Fruit fly (Drosophila melanogaster) whole organism, embryonic: Measurements from ENCODE around the gene CG11342.

ENCODE experiments used
- CG10366 ChIP-seq: fragments of 200-800 bp; sonication (Bioruptor generic); IDR thresholded peaks from 2 replicates; pipeline ENCODE4 v1.3.6; 2022; ENCODE audit warnings: missing biosample characterization, missing genetic modification characterization
- CG10543 ChIP-seq: fragments of 200-800 bp; sonication (Bioruptor generic); optimal IDR thresholded peaks from 3 replicates; lab custom pipeline; 2017; ENCODE audit warnings: missing biosample characterization, mild to moderate bottlenecking, missing genetic modification characterization, moderate library complexity
- CG12769 ChIP-seq: fragments of 200-800 bp; sonication (Bioruptor generic); optimal IDR thresholded peaks from 2 replicates; lab custom pipeline; 2019; ENCODE audit warnings: missing biosample characterization, mild to moderate bottlenecking, missing genetic modification characterization, moderate library complexity
- CG13775 ChIP-seq: fragments of 200-800 bp; sonication (Bioruptor generic); optimal IDR thresholded peaks from 3 replicates; lab custom pipeline; 2017; ENCODE audit warnings: missing biosample characterization, mild to moderate bottlenecking, missing genetic modification characterization
- CG16863 ChIP-seq: fragments of 200-800 bp; sonication (Bioruptor generic); optimal IDR thresholded peaks from 3 replicates; lab custom pipeline; 2016; ENCODE audit warnings: missing biosample characterization, missing genetic modification characterization
- CG17328 ChIP-seq: fragments of 200-800 bp; sonication (Bioruptor generic); IDR thresholded peaks from 2 replicates; pipeline ENCODE4 v1.3.6; 2022; ENCODE audit warnings: missing biosample characterization, missing genetic modification characterization
- CG17612 ChIP-seq: fragments of 200-800 bp; sonication (Bioruptor generic); IDR thresholded peaks from 2 replicates; pipeline ENCODE4 v1.3.6; 2022; ENCODE audit warnings: missing biosample characterization, missing genetic modification characterization
- CG18262 ChIP-seq: fragments of 200-800 bp; optimal IDR thresholded peaks from 3 replicates; lab custom pipeline; 2019; ENCODE audit warnings: missing biosample characterization, mild to moderate bottlenecking, missing genetic modification characterization, moderate library complexity
- CG2120 ChIP-seq: fragments of 200-800 bp; sonication (Bioruptor generic); optimal IDR thresholded peaks from 3 replicates; lab custom pipeline; 2016; ENCODE audit warnings: missing biosample characterization, missing genetic modification characterization
- CG4282 ChIP-seq: fragments of 200-800 bp; sonication (Bioruptor generic); optimal IDR thresholded peaks from 2 replicates; lab custom pipeline; 2016; ENCODE audit warnings: missing biosample characterization, missing genetic modification characterization
- CG6791 ChIP-seq: fragments of 200-800 bp; sonication (Bioruptor generic); IDR thresholded peaks from 3 replicates; pipeline ENCODE4 v1.3.6; 2022; ENCODE audit warnings: missing biosample characterization, missing genetic modification characterization; ENCODE audit not compliant: partially characterized antibody
- CG7372 ChIP-seq: fragments of 200-800 bp; sonication (Bioruptor generic); IDR thresholded peaks from 2 replicates; pipeline ENCODE4 v1.3.6; 2022; ENCODE audit warnings: missing biosample characterization, missing genetic modification characterization
- CG8290 ChIP-seq, 3 experiments: fragments of 200-800 bp; sonication (Bioruptor generic); optimal IDR thresholded peaks; 2 replicates each; lab custom pipeline; 2016 to 2019; ENCODE audit warnings: missing biosample characterization in 3 of 3, missing genetic modification characterization in 3 of 3, mild to moderate bottlenecking in 2 of 3, moderate library complexity in 1 of 3
- D19A ChIP-seq: fragments of 200-800 bp; optimal IDR thresholded peaks from 3 replicates; lab custom pipeline; 2019; ENCODE audit warnings: missing biosample characterization, mild to moderate bottlenecking, missing genetic modification characterization, moderate library complexity
- Dad ChIP-seq: fragments of 200-800 bp; sonication (Bioruptor generic); optimal IDR thresholded peaks from 3 replicates; lab custom pipeline; 2016; ENCODE audit warnings: missing biosample characterization, missing genetic modification characterization
- Dbx ChIP-seq: fragments of 200-800 bp; sonication (Bioruptor generic); IDR thresholded peaks from 3 replicates; pipeline ENCODE4 v1.3.6; 2022; ENCODE audit warnings: missing biosample characterization, missing genetic modification characterization
- Dip3 ChIP-seq: fragments of 200-800 bp; sonication (Bioruptor generic); optimal IDR thresholded peaks from 3 replicates; lab custom pipeline; 2016; ENCODE audit warnings: missing biosample characterization, missing genetic modification characterization
- Dp ChIP-seq: fragments of 200-800 bp; sonication (Bioruptor generic); optimal IDR thresholded peaks from 2 replicates; lab custom pipeline; 2018; ENCODE audit warnings: missing biosample characterization, mild to moderate bottlenecking, missing genetic modification characterization, moderate library complexity
- Drgx ChIP-seq: fragments of 200-800 bp; sonication (Bioruptor generic); IDR thresholded peaks from 2 replicates; pipeline ENCODE4 v1.3.6; 2022; ENCODE audit warnings: missing biosample characterization, missing genetic modification characterization
- Hand ChIP-seq: fragments of 200-800 bp; sonication (Bioruptor generic); optimal IDR thresholded peaks from 2 replicates; lab custom pipeline; 2017; ENCODE audit warnings: mild to moderate bottlenecking, missing biosample characterization, missing genetic modification reagents, missing genetic modification characterization
- MTF-1 ChIP-seq: fragments of 200-800 bp; sonication (Bioruptor generic); optimal IDR thresholded peaks from 2 replicates; lab custom pipeline; 2018; ENCODE audit warnings: missing biosample characterization, mild to moderate bottlenecking, missing genetic modification characterization, borderline replicate concordance
- Med ChIP-seq: fragments of 200-800 bp; sonication (Bioruptor generic); peaks from one replicate; lab custom pipeline; 2016; ENCODE audit warnings: missing biosample characterization, missing genetic modification characterization, mild to moderate bottlenecking, inconsistent platforms, moderate library complexity
- Nf-YB ChIP-seq: fragments of 200-800 bp; sonication (Bioruptor generic); optimal IDR thresholded peaks from 3 replicates; lab custom pipeline; 2019; ENCODE audit warnings: missing biosample characterization, mild to moderate bottlenecking, missing genetic modification characterization, moderate library complexity
- Side ChIP-seq: fragments of 200-800 bp; sonication (Bioruptor generic); optimal IDR thresholded peaks from 2 replicates; lab custom pipeline; 2016; ENCODE audit warnings: missing biosample characterization, missing genetic modification characterization
- az2 ChIP-seq: fragments of 200-800 bp; sonication (Bioruptor generic); optimal IDR thresholded peaks from 3 replicates; lab custom pipeline; 2016; ENCODE audit warnings: missing biosample characterization, missing genetic modification characterization
- chn ChIP-seq: fragments of 200-800 bp; sonication (Bioruptor generic); optimal IDR thresholded peaks from 2 replicates; lab custom pipeline; 2016; ENCODE audit warnings: missing biosample characterization, missing genetic modification characterization
- da ChIP-seq: fragments of 200-800 bp; sonication (Bioruptor generic); optimal IDR thresholded peaks from 2 replicates; lab custom pipeline; 2016; ENCODE audit warnings: missing biosample characterization, missing genetic modification characterization
- ems ChIP-seq: fragments of 200-800 bp; sonication (Bioruptor generic); optimal IDR thresholded peaks from 3 replicates; lab custom pipeline; 2016; ENCODE audit warnings: missing biosample characterization, missing genetic modification characterization
- gce ChIP-seq: fragments of 200-800 bp; sonication (Bioruptor generic); IDR thresholded peaks from 3 replicates; pipeline ENCODE4 v1.3.6; 2022; ENCODE audit warnings: missing biosample characterization, missing genetic modification characterization
- gem ChIP-seq: fragments of 200-800 bp; sonication (Bioruptor generic); optimal IDR thresholded peaks from 2 replicates; lab custom pipeline; 2019; ENCODE audit warnings: missing biosample characterization, mild to moderate bottlenecking, missing genetic modification characterization, moderate library complexity
- her ChIP-seq: fragments of 200-800 bp; sonication (Bioruptor generic); optimal IDR thresholded peaks from 2 replicates; lab custom pipeline; 2016; ENCODE audit warnings: missing biosample characterization, missing genetic modification characterization
- ken ChIP-seq: fragments of 200-800 bp; sonication (Bioruptor generic); IDR thresholded peaks from 3 replicates; pipeline ENCODE4 v1.3.6; 2022; ENCODE audit warnings: missing biosample characterization, missing genetic modification characterization
- lmd ChIP-seq: fragments of 200-800 bp; sonication (Bioruptor generic); IDR thresholded peaks from 2 replicates; pipeline ENCODE4 v1.3.6; 2022; ENCODE audit warnings: missing biosample characterization, missing genetic modification characterization
- mam ChIP-seq: fragments of 200-800 bp; sonication (Bioruptor generic); optimal IDR thresholded peaks from 3 replicates; lab custom pipeline; 2016; ENCODE audit warnings: missing biosample characterization, missing genetic modification characterization
- mirr ChIP-seq: fragments of 200-800 bp; sonication (Bioruptor generic); optimal IDR thresholded peaks from 3 replicates; lab custom pipeline; 2018; ENCODE audit warnings: missing biosample characterization, mild to moderate bottlenecking, missing genetic modification characterization
- pan ChIP-seq, 4 experiments: fragments of >200 bp in 3 of 4; fragments of 200-800 bp in 1 of 4; sonication (Bioruptor generic) in 1 of 4; optimal IDR thresholded peaks in 3 of 4; IDR thresholded peaks in 1 of 4; 2 replicates each; pipeline versions ENCODE4 v1.3.6 to Lab custom; 2017 to 2022; ENCODE audit warnings: missing biosample characterization in 2 of 4, missing genetic modification characterization in 2 of 4, mixed read lengths in 1 of 4
- pita ChIP-seq: fragments of 200-800 bp; sonication (Bioruptor generic); optimal IDR thresholded peaks from 2 replicates; lab custom pipeline; 2017; ENCODE audit warnings: missing biosample characterization, mild to moderate bottlenecking, missing genetic modification characterization
- pum ChIP-seq: fragments of 200-800 bp; sonication (Bioruptor generic); optimal IDR thresholded peaks from 2 replicates; lab custom pipeline; 2016; ENCODE audit warnings: missing biosample characterization, missing genetic modification characterization
- row ChIP-seq: fragments of 200-800 bp; sonication (Bioruptor generic); IDR thresholded peaks from 3 replicates; pipeline ENCODE4 v1.3.6; 2022; ENCODE audit warnings: missing biosample characterization, missing genetic modification characterization
- sens ChIP-seq: fragments of 200-800 bp; sonication (Bioruptor generic); peaks from one replicate; lab custom pipeline; 2016; ENCODE audit warnings: missing biosample characterization, missing genetic modification characterization
- sima ChIP-seq: fragments of 200-800 bp; sonication (Bioruptor generic); optimal IDR thresholded peaks from 2 replicates; lab custom pipeline; 2016; ENCODE audit warnings: missing biosample characterization, missing genetic modification characterization
- tna ChIP-seq: fragments of 200-800 bp; sonication (Bioruptor generic); IDR thresholded peaks from 2 replicates; pipeline ENCODE4 v1.3.6; 2022; ENCODE audit warnings: missing biosample characterization, missing genetic modification characterization; ENCODE audit not compliant: partially characterized antibody
- tx ChIP-seq: fragments of 200-800 bp; sonication (Bioruptor generic); optimal IDR thresholded peaks from 2 replicates; lab custom pipeline; 2016; ENCODE audit warnings: missing biosample characterization, missing genetic modification characterization
- zen2 ChIP-seq: fragments of 200-800 bp; sonication (Bioruptor generic); IDR thresholded peaks from 3 replicates; pipeline ENCODE4 v1.3.6; 2022; ENCODE audit warnings: missing biosample characterization, missing genetic modification characterization; ENCODE audit not compliant: partially characterized antibody

The CG11342 gene

DNA sequence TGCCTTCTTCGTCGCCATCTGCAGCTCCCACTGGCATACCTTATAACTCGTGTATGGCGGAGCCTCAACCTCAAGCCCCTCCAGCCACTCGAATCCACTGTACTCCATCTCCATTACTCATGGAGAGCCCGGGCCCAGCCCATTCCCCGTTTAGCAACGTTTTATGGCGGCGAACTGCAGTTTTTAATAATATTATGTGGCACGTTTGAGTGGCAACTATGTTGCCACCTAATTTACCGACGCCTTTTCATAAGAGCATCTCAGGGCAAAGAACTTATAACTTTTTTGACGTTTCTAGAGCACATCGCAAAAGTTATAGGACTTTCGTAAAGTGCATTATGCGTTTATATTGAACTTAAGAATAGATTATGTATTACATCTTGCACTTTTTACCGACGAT, 15.2 kb downstream of the CG11342 start:
- TF ChIP-seq CG18262 (no peak), CG13775 (GFP tag; lab: Kevin White, UChicago) (no peak), sens (peak; percentile 38), az2 (no peak), CG12769 (no peak), Drgx (GFP tag; lab: Robert Waterston, UW) (0 out of 2 replicates have a peak, but pooled peaks have one; percentile 7), lmd (GFP tag; lab: Robert Waterston, UW) (no peak), CG16863 (no peak), Dip3 (GFP tag; lab: Kevin White, UChicago) (no peak)
- TF ChIP-seq, all 482 proteins: peak for 2

DNA sequence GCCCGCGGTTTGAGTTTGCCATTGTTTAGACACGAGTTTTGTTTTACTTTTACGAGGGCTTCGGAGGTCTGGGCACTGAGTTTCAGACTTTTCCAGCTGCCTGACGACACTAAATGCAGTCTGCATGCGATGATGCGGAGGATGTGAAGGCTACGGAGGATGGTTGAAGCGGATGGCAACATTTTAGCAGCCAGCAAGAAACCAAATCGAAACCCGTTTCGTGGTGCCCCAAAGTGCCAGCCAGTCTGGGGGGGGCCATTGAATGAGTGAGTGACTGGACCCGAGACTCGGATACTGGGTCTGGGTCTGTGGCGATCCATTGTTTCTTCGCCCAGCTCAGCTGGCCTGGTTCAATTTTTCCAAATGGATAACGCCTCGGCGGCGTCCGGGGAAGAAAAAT, 17.9 kb downstream of the CG11342 start:
- TF ChIP-seq Med (GFP tag; lab: Kevin White, UChicago): peak; percentile 21
- TF ChIP-seq ken: 0 out of 3 replicates have a peak, but pooled peaks have one; percentile 17
- TF ChIP-seq CG10543: peak; percentile 11
- no peak for TF ChIP-seq tx (GFP tag; lab: Kevin White, UChicago)
- TF ChIP-seq CG8290 (GFP tag; optimal IDR thresholded peaks at IDR 0.05; lab: Kevin White, UChicago): no peak
- TF ChIP-seq CG8290 (tag; optimal IDR thresholded peaks at IDR 0.05; lab: Kevin White, UChicago): peak in 1 of 2 experiments; percentile 7
- peak; percentile 21 for TF ChIP-seq CG12769
- no peak for TF ChIP-seq Dp (GFP tag; lab: Kevin White, UChicago)
- TF ChIP-seq CG7372 (GFP tag; lab: Robert Waterston, UW): no peak
- no peak for TF ChIP-seq Dad (GFP tag; lab: Kevin White, UChicago)
- TF ChIP-seq Dbx: 0 out of 3 replicates have a peak, but pooled peaks have one; percentile 20
- TF ChIP-seq row: no peak
- TF ChIP-seq CG10366 (GFP tag; lab: Robert Waterston, UW): no peak
- TF ChIP-seq gce (GFP tag; lab: Robert Waterston, UW): 0 out of 3 replicates have a peak, but pooled peaks have one; percentile 24

DNA sequence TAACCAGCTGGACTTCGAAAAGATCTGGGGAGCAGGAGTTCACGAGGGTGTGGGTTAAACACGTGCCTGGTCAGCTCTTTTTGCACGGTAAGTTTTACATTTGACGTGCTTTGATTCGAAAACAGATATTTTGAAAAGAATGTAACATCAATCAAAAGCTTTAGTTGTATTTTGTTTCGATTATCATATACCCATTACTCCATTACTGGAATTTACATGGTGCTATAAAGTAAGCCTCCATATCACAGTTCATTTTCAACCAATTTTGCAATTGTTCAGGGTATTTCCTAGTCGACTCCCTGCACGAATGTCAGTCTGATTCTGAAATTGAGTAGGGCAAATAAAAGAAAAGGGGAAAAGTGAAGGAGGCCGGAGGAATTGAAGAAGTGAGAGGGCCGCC, 18.4 kb downstream of the CG11342 start:
- TF ChIP-seq Hand (GFP tag; lab: Kevin White, UChicago) (no peak), row (peak; percentile 42; the same call in 2 of the 3 replicates), D19A (tag; lab: Kevin White, UChicago) (peak; percentile 38), tna (GFP tag; lab: Robert Waterston, UW) (peak; percentile 56; the same call in 1 of the 2 replicates), pum (GFP tag; lab: Kevin White, UChicago) (no peak), gem (tag; lab: Kevin White, UChicago) (peak; percentile 2)

DNA sequence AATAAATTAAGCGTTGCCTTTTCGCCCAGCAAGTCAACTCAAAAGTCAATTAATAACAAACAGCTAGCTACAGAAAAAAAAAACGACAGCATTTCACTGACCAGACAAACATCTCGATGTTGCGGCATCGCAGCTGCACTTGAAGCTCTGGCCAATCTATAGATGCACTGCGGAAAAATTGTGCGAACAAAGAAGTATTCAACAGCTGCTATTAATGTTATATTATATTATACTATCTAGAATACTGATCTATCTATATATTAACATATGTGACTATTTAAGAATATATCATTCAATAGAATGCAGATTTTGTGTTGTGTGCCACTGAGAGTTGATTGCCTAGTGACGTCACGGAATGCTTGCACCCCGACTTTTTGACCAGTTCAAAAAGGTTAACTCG, 19.2 kb downstream of the CG11342 start:
- TF ChIP-seq CG6791 (no peak), Drgx (GFP tag; lab: Robert Waterston, UW) (peak; percentile 66), CG7372 (GFP tag; lab: Robert Waterston, UW) (peak; percentile 29; the same call in 1 of the 2 replicates), zen2 (GFP tag; lab: Robert Waterston, UW) (no peak), CG2120 (no peak), chn (GFP tag; lab: Kevin White, UChicago) (no peak)

DNA sequence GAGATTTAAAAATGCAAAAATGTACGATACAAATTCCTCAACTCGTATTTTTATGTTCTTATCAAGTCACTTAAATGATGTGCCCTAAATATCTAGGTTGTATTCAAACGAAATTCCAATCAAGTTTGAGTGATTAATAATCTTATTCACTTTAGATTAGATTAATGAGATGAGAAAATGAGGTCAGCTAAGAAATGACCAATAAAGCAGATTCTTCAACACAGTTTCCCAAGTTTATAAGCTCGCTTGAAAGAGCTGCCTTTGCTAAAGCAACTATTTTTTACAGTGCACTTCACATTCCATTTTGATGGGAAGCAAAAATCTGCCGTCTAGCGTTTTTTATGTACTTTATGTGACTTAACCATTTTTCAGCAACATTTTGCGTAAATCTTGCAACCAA, 20.9 kb downstream of the CG11342 start:
- no peak for TF ChIP-seq da (GFP tag; lab: Kevin White, UChicago)
- TF ChIP-seq CG4282 (GFP tag; lab: Kevin White, UChicago): no peak
- no peak for TF ChIP-seq her (GFP tag; lab: Kevin White, UChicago)
- no peak for TF ChIP-seq ems
- no peak for TF ChIP-seq MTF-1
- peak; percentile 9 for TF ChIP-seq CG18262
- peak; percentile 50 for TF ChIP-seq Drgx (GFP tag; lab: Robert Waterston, UW)
- no peak for TF ChIP-seq Nf-YB (GFP tag; lab: Kevin White, UChicago)
- no peak for TF ChIP-seq sima (GFP tag; lab: Kevin White, UChicago)
- no peak for TF ChIP-seq CG17612 (GFP tag; lab: Robert Waterston, UW)
- no peak for TF ChIP-seq CG2120
- TF ChIP-seq pan (optimal IDR thresholded peaks at IDR 0.05; lab: Kevin White, UChicago): no peak
- no peak for TF ChIP-seq pan (GFP tag; optimal IDR thresholded peaks at IDR 0.05 in 1 of 2, IDR thresholded peaks at IDR 0.05 in 1 of 2)
- no peak for TF ChIP-seq CG17328 (GFP tag; lab: Robert Waterston, UW)
- no peak for TF ChIP-seq Side (GFP tag; lab: Kevin White, UChicago)
- no peak for TF ChIP-seq mirr
- no peak for TF ChIP-seq pita (GFP tag; lab: Kevin White, UChicago)
- TF ChIP-seq mam (GFP tag; lab: Kevin White, UChicago): no peak
